Worm (Caenorhabditis elegans) whole organism, L4 larva: ENCODE measurements around the gene ttr-47.

ENCODE experiments used
- F44E2.7 ChIP-seq: fragments of 200-800 bp; sonication (Bioruptor generic); IDR thresholded peaks from 2 replicates; pipeline ENCODE4 v2.1.2; 2022; ENCODE audit warnings: missing genetic modification characterization, missing compliant biosample characterization
- T20F7.1 ChIP-seq: fragments of 200-800 bp; sonication (Bioruptor generic); optimal IDR thresholded peaks from 2 replicates; lab custom pipeline; 2018; ENCODE audit warnings: mild to moderate bottlenecking, missing genetic modification characterization, missing compliant biosample characterization
- Y105C5A.15 ChIP-seq: fragments of 200-800 bp; sonication (Bioruptor generic); IDR thresholded peaks from 2 replicates; pipeline ENCODE4 v1.3.6; 2022; ENCODE audit warnings: missing genetic modification characterization, missing compliant biosample characterization
- ZK546.5 ChIP-seq, 2 experiments: sonication (generic microtip); optimal IDR thresholded peaks; 2 replicates each; lab custom pipeline; 2017; ENCODE audit warnings: missing biosample characterization in 2 of 2, missing genetic modification characterization in 2 of 2
- aha-1 ChIP-seq: fragments of 150-350 bp; peaks from one replicate; lab custom pipeline; 2014; ENCODE audit warnings: missing biosample characterization, missing genetic modification characterization
- attf-4 ChIP-seq: sonication (generic microtip); optimal IDR thresholded peaks from 3 replicates; lab custom pipeline; 2017; ENCODE audit warnings: missing biosample characterization, missing genetic modification characterization
- ceh-32 ChIP-seq: sonication (generic microtip); optimal IDR thresholded peaks from 2 replicates; lab custom pipeline; 2016; ENCODE audit warnings: mild to moderate bottlenecking, missing genetic modification characterization, missing compliant biosample characterization; ENCODE audit not compliant: poor library complexity
- dpl-1 ChIP-seq: fragments of 150-350 bp; optimal IDR thresholded peaks from 2 replicates; lab custom pipeline; 2014; ENCODE audit warnings: missing biosample characterization, missing genetic modification reagents, missing genetic modification characterization
- egl-43 ChIP-seq: fragments of 200-800 bp; sonication (Bioruptor generic); IDR thresholded peaks from 2 replicates; pipeline ENCODE4 v1.3.6; 2022; ENCODE audit warnings: missing genetic modification reagents, missing genetic modification characterization, missing compliant biosample characterization
- fos-1 ChIP-seq: fragments of 150-350 bp; optimal IDR thresholded peaks from 2 replicates; lab custom pipeline; 2014; ENCODE audit warnings: missing biosample characterization, missing genetic modification characterization
- hif-1 ChIP-seq, 2 experiments: sonication (generic microtip); optimal IDR thresholded peaks; 2 replicates each; lab custom pipeline; 2016 to 2017; ENCODE audit warnings: missing compliant biosample characterization in 2 of 2, missing genetic modification characterization in 2 of 2, missing genetic modification reagents in 2 of 2, missing genotype in 2 of 2, mild to moderate bottlenecking in 1 of 2
- hlh-11 ChIP-seq: fragments of 200-800 bp; sonication (Bioruptor generic); optimal IDR thresholded peaks from 2 replicates; lab custom pipeline; 2018; ENCODE audit warnings: mild to moderate bottlenecking, missing genetic modification characterization, missing compliant biosample characterization
- hmg-1.1 ChIP-seq: fragments of 200-800 bp; sonication (Bioruptor generic); IDR thresholded peaks from 2 replicates; pipeline ENCODE4 v1.3.6; 2022; ENCODE audit warnings: missing genetic modification reagents, missing genetic modification characterization, missing compliant biosample characterization
- jun-1 ChIP-seq: fragments of 150-350 bp; optimal IDR thresholded peaks from 2 replicates; lab custom pipeline; 2014; ENCODE audit warnings: missing biosample characterization, missing genetic modification reagents, missing genetic modification characterization
- lin-29 ChIP-seq: fragments of 200-800 bp; sonication (Bioruptor generic); IDR thresholded peaks from 2 replicates; pipeline ENCODE4 v1.3.6; 2022; ENCODE audit warnings: missing genetic modification reagents, missing genetic modification characterization, missing compliant biosample characterization
- lin-38 ChIP-seq: fragments of 200-800 bp; sonication (Bioruptor generic); IDR thresholded peaks from 2 replicates; pipeline ENCODE4 v1.3.6; 2022; ENCODE audit warnings: missing genetic modification reagents, missing genetic modification characterization, missing compliant biosample characterization
- lsy-2 ChIP-seq, 2 experiments: fragments of 150-350 bp in 1 of 2; sonication (generic microtip) in 1 of 2; optimal IDR thresholded peaks; 2 replicates each; lab custom pipeline; 2014 to 2017; ENCODE audit warnings: missing biosample characterization in 2 of 2, missing genetic modification characterization in 2 of 2
- madf-5 ChIP-seq, 2 experiments: fragments of 200-800 bp; sonication (Bioruptor generic); IDR thresholded peaks; 2 replicates each; pipeline ENCODE4 v1.3.6; 2022; ENCODE audit warnings: missing compliant biosample characterization in 2 of 2, missing genetic modification characterization in 2 of 2
- madf-9 ChIP-seq: fragments of 200-800 bp; sonication (Bioruptor generic); conservative IDR thresholded peaks from 2 replicates; pipeline ENCODE4 v1.3.6; 2022; ENCODE audit warnings: missing genetic modification reagents, missing genetic modification characterization, missing compliant biosample characterization
- mdt-29 ChIP-seq: fragments of 200-800 bp; sonication (Bioruptor generic); IDR thresholded peaks from 2 replicates; pipeline ENCODE4 v1.3.6; 2022; ENCODE audit warnings: missing genetic modification reagents, missing genetic modification characterization, missing compliant biosample characterization
- mxl-2 ChIP-seq: fragments of 200-800 bp; sonication (Bioruptor generic); conservative IDR thresholded peaks from 2 replicates; pipeline ENCODE4 v1.3.6; 2022; ENCODE audit warnings: missing genetic modification reagents, missing genetic modification characterization, missing compliant biosample characterization
- mxl-3 ChIP-seq: fragments of 200-800 bp; sonication (Bioruptor generic); optimal IDR thresholded peaks from 2 replicates; lab custom pipeline; 2018; ENCODE audit warnings: mild to moderate bottlenecking, missing genetic modification characterization, missing compliant biosample characterization
- nhr-11 ChIP-seq: fragments of 150-350 bp; optimal IDR thresholded peaks from 2 replicates; lab custom pipeline; 2014; ENCODE audit warnings: missing biosample characterization, missing genetic modification characterization
- nhr-111 ChIP-seq: fragments of 200-800 bp; sonication (Bioruptor generic); optimal IDR thresholded peaks from 2 replicates; lab custom pipeline; 2018; ENCODE audit warnings: mild to moderate bottlenecking, missing genetic modification characterization, missing compliant biosample characterization
- nhr-28 ChIP-seq: fragments of 150-350 bp; optimal IDR thresholded peaks from 2 replicates; lab custom pipeline; 2014; ENCODE audit warnings: missing biosample characterization, missing genetic modification characterization
- nhr-41 ChIP-seq: fragments of 200-800 bp; sonication (Bioruptor generic); IDR thresholded peaks from 2 replicates; pipeline ENCODE4 v1.3.6; 2022; ENCODE audit warnings: missing genetic modification reagents, missing genetic modification characterization, missing compliant biosample characterization
- nhr-48 ChIP-seq: sonication (generic microtip); optimal IDR thresholded peaks from 2 replicates; lab custom pipeline; 2016; ENCODE audit warnings: mild to moderate bottlenecking, missing genetic modification characterization, missing compliant biosample characterization
- php-3 ChIP-seq: fragments of 200-800 bp; sonication (Bioruptor generic); IDR thresholded peaks from 2 replicates; pipeline ENCODE4 v1.3.6; 2022; ENCODE audit warnings: missing genetic modification reagents, missing genetic modification characterization, missing compliant biosample characterization
- rbr-2 ChIP-seq: sonication (generic microtip); optimal IDR thresholded peaks from 2 replicates; lab custom pipeline; 2016; ENCODE audit warnings: missing genotype, missing genetic modification characterization, missing compliant biosample characterization
- sdz-12 ChIP-seq: fragments of 200-800 bp; sonication (Bioruptor generic); optimal IDR thresholded peaks from 2 replicates; lab custom pipeline; 2018; ENCODE audit warnings: mild to moderate bottlenecking, missing genetic modification characterization, missing compliant biosample characterization
- set-16 ChIP-seq: fragments of 200-800 bp; sonication (Bioruptor generic); IDR thresholded peaks from 2 replicates; pipeline ENCODE4 v1.3.6; 2022; ENCODE audit warnings: missing genetic modification reagents, missing genetic modification characterization, missing compliant biosample characterization
- tag-97 ChIP-seq: fragments of 200-800 bp; sonication (Bioruptor generic); IDR thresholded peaks from 2 replicates; pipeline ENCODE4 v1.3.6; 2022; ENCODE audit warnings: missing genetic modification characterization, missing compliant biosample characterization
- tra-1 ChIP-seq: fragments of 200-800 bp; sonication (Bioruptor generic); IDR thresholded peaks from 2 replicates; pipeline ENCODE4 v1.3.6; 2022; ENCODE audit warnings: missing genetic modification reagents, missing genetic modification characterization, missing compliant biosample characterization
- unc-39 ChIP-seq: sonication (generic microtip); optimal IDR thresholded peaks from 2 replicates; lab custom pipeline; 2017; ENCODE audit warnings: missing biosample characterization, missing genetic modification characterization
- unc-62 ChIP-seq, 3 experiments: fragments of 150-350 bp in 1 of 3; sonication (generic microtip); optimal IDR thresholded peaks in 2 of 3; peaks in 1 of 3; 1 replicate in 1 of 3; 2 replicates in 2 of 3; lab custom pipeline; 2014 to 2017; ENCODE audit warnings: missing biosample characterization in 3 of 3, missing genetic modification characterization in 3 of 3, missing genetic modification reagents in 3 of 3, missing genotype in 1 of 3
- vab-7 ChIP-seq: fragments of 200-800 bp; sonication (Bioruptor generic); IDR thresholded peaks from 2 replicates; pipeline ENCODE4 v1.3.6; 2022; ENCODE audit warnings: missing genetic modification reagents, missing genetic modification characterization, missing compliant biosample characterization
- ztf-7 ChIP-seq: fragments of 150-350 bp; optimal IDR thresholded peaks from 2 replicates; lab custom pipeline; 2014; ENCODE audit warnings: missing biosample characterization, missing genetic modification characterization

ttr-47 gene

ce11 chrV:8943963-8944362, 21.1 kb downstream of the ttr-47 start, which contains the start of gene T19A5.3:
Gene T19A5.3 (minus strand): TSS chrV:8944063.
- no peak for TF ChIP-seq tra-1
- TF ChIP-seq php-3 (GFP tag; lab: Robert Waterston, UW) = no peak
- no peak for TF ChIP-seq sdz-12 (GFP tag; lab: Kevin White, UChicago)
- TF ChIP-seq T20F7.1 (GFP tag; lab: Kevin White, UChicago) = no peak
- TF ChIP-seq tag-97 (GFP tag; lab: Robert Waterston, UW) = no peak
- TF ChIP-seq madf-5 (GFP tag; IDR thresholded peaks at IDR 0.05; lab: Robert Waterston, UW) = no peak
- no peak for TF ChIP-seq vab-7 (GFP tag; lab: Robert Waterston, UW)
- no peak for TF ChIP-seq hif-1 (tag; optimal IDR thresholded peaks at IDR 0.05; lab: Kevin White, UChicago)
- TF ChIP-seq nhr-28 (tag; lab: Kevin White, UChicago) = no peak
- TF ChIP-seq madf-9 (GFP tag; lab: Robert Waterston, UW) = no peak
- no peak for TF ChIP-seq mxl-2 (GFP tag; lab: Robert Waterston, UW)
- TF ChIP-seq unc-62 (GFP tag; optimal IDR thresholded peaks at IDR 0.05 in 1 of 2; lab: Kevin White, UChicago) = no peak
- TF ChIP-seq unc-62 (tag; optimal IDR thresholded peaks at IDR 0.05; lab: Kevin White, UChicago) = no peak
- TF ChIP-seq ztf-7 = no peak

ce11 chrV:8944481-8944880, 21.6 kb downstream of the ttr-47 start:
- TF ChIP-seq ZK546.5 (tag; optimal IDR thresholded peaks at IDR 0.05; lab: Kevin White, UChicago) (no peak), aha-1 (peak; percentile 90)
- TF ChIP-seq, all 104 proteins: peak for 1

- TF ChIP-seq hlh-11 (peak; percentile 9), php-3 (GFP tag; lab: Robert Waterston, UW) (no peak), attf-4 (tag; lab: Kevin White, UChicago) (no peak), mdt-29 (GFP tag; lab: Robert Waterston, UW) (no peak), sdz-12 (GFP tag; lab: Kevin White, UChicago) (no peak), nhr-111 (GFP tag; lab: Kevin White, UChicago) (no peak), nhr-41 (GFP tag; lab: Robert Waterston, UW) (no peak), nhr-11 (no peak), dpl-1 (no peak), ceh-32 (tag; lab: Kevin White, UChicago) (no peak), mxl-3 (GFP tag; lab: Kevin White, UChicago) (peak; percentile 13), rbr-2 (tag; lab: Kevin White, UChicago) (no peak), hmg-1.1 (no peak), fos-1 (tag; lab: Kevin White, UChicago) (no peak), set-16 (GFP tag; lab: Robert Waterston, UW) (no peak), unc-62 (GFP tag; optimal IDR thresholded peaks at IDR 0.05 in 1 of 2; lab: Kevin White, UChicago) (peak in 1 of 2 experiments; percentile 92), unc-62 (tag; optimal IDR thresholded peaks at IDR 0.05; lab: Kevin White, UChicago) (no peak), egl-43 (GFP tag; lab: Robert Waterston, UW) (no peak)
- TF ChIP-seq, all 104 proteins: peak for 3
Observed at ce11 chrV:8946142-8946541, 23.3 kb downstream of the ttr-47 start.

ce11 chrV:8947499-8947898, 24.6 kb downstream of the ttr-47 start, which contains the start of gene gck-1:
Gene gck-1 (plus strand): TSS chrV:8947799.
- TF ChIP-seq jun-1 (no peak), F44E2.7 (no peak), unc-39 (tag; lab: Kevin White, UChicago) (no peak), rbr-2 (tag; lab: Kevin White, UChicago) (no peak), nhr-48 (tag; lab: Kevin White, UChicago) (no peak), tag-97 (GFP tag; lab: Robert Waterston, UW) (no peak), lin-38 (GFP tag; lab: Robert Waterston, UW) (no peak), Y105C5A.15 (GFP tag; lab: Robert Waterston, UW) (no peak), lsy-2 (tag; optimal IDR thresholded peaks at IDR 0.05; lab: Kevin White, UChicago) (no peak), lin-29 (no peak)
- TF ChIP-seq, all 104 proteins: peak for 0
